Worm (Caenorhabditis elegans) whole organism, L4 larva: Measurements from ENCODE around the gene acdh-10.

Source experiments
- Y48G9A.11 ChIP-seq: fragments of 200-800 bp; sonication (Bioruptor generic); IDR thresholded peaks from 2 replicates; pipeline ENCODE4 v1.3.6; 2022; ENCODE audit warnings: missing genetic modification reagents, missing genetic modification characterization, missing compliant biosample characterization
- ama-1 ChIP-seq: fragments of 150-350 bp; optimal IDR thresholded peaks from 2 replicates; lab custom pipeline; 2014; ENCODE audit warnings: inconsistent platforms, mixed read lengths
- dpl-1 ChIP-seq: fragments of 150-350 bp; optimal IDR thresholded peaks from 2 replicates; lab custom pipeline; 2014; ENCODE audit warnings: missing biosample characterization, missing genetic modification reagents, missing genetic modification characterization
- jun-1 ChIP-seq: fragments of 150-350 bp; optimal IDR thresholded peaks from 2 replicates; lab custom pipeline; 2014; ENCODE audit warnings: missing biosample characterization, missing genetic modification reagents, missing genetic modification characterization
- mdl-1 ChIP-seq, 2 experiments: fragments of 150-350 bp in 1 of 2; sonication (generic microtip) in 1 of 2; optimal IDR thresholded peaks; 2 replicates each; lab custom pipeline; 2014 to 2017; ENCODE audit warnings: missing biosample characterization in 2 of 2, missing genetic modification characterization in 2 of 2
- spr-3 ChIP-seq: fragments of 200-800 bp; sonication (Bioruptor generic); optimal IDR thresholded peaks from 2 replicates; lab custom pipeline; 2018; ENCODE audit warnings: mild to moderate bottlenecking, missing genetic modification characterization, missing compliant biosample characterization
- tag-97 ChIP-seq: fragments of 200-800 bp; sonication (Bioruptor generic); IDR thresholded peaks from 2 replicates; pipeline ENCODE4 v1.3.6; 2022; ENCODE audit warnings: missing genetic modification characterization, missing compliant biosample characterization
- zag-1 ChIP-seq: fragments of 150-350 bp; optimal IDR thresholded peaks from 2 replicates; lab custom pipeline; 2014; ENCODE audit warnings: missing biosample characterization, missing genetic modification characterization

DNA sequence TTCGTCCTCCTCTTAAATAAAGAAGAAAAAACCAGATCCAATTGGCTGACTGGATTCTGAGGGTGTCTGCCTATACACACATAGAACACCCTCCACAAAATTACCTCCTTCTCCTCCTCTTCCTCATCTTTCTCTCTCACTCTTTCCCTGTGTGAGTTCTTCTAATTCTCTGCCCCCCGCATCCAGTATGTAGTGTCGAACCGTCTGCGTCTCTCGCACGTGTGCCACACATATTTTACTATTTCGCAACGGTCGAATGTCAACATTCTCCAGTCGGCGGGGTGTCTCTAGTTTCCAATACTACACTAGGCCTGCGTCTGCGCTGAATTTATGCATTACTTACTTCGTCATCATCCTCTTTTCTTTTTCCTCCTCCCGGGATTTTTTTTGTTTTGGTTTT is 30.3 kb downstream of the acdh-10 start:
- TF ChIP-seq Y48G9A.11 (GFP tag; lab: Robert Waterston, UW) (no peak), ama-1 (lab: Kevin White, UChicago) (no peak), tag-97 (no peak), mdl-1 (tag; optimal IDR thresholded peaks at IDR 0.05; lab: Kevin White, UChicago) (peak; percentile 98), spr-3 (no peak), zag-1 (no peak), dpl-1 (GFP tag; lab: Kevin White, UChicago) (no peak), jun-1 (tag; lab: Kevin White, UChicago) (peak; percentile 12)
